Fruit fly (Drosophila melanogaster): ENCODE measurements around the gene Snap24.

The Snap24 gene

dm6 chr3R:9767620-9768592 is 5.0 kb upstream of the Snap24 start, which contains the start of gene Naa80 (continued):
- TF ChIP-seq gce (GFP tag; IDR thresholded peaks at IDR 0.05) (no peak), disco-r (GFP tag; optimal IDR thresholded peaks at IDR 0.05) (peak; percentile 7), Ssrp (tag; optimal IDR thresholded peaks at IDR 0.05) (peak; percentile 12), HLH4C (GFP tag; IDR thresholded peaks at IDR 0.05; ENCODE audit: partially characterized antibody) (0 out of 3 replicates have a peak, but pooled peaks have one; percentile 23), CG7357 (GFP tag; IDR thresholded peaks at IDR 0.05) (no peak), zen (tag; optimal IDR thresholded peaks at IDR 0.05) (peak; percentile 15), gsb-n (tag; optimal IDR thresholded peaks at IDR 0.05) (no peak), usp (GFP tag; optimal IDR thresholded peaks at IDR 0.05) (no peak), B-H1 (GFP tag; IDR thresholded peaks at IDR 0.05) (no peak), pita (GFP tag; optimal IDR thresholded peaks at IDR 0.05) (no peak), pho (GFP tag; optimal IDR thresholded peaks at IDR 0.05) (peak; percentile 76), fd64A (GFP tag; optimal IDR thresholded peaks at IDR 0.05) (no peak), CG18011 (GFP tag; optimal IDR thresholded peaks at IDR 0.05) (peak; percentile 65), Pdp1 (GFP tag; optimal IDR thresholded peaks at IDR 0.05) (peak; percentile 54 to 73), Awh (GFP tag; IDR thresholded peaks at IDR 0.05) (no peak), HHEX (GFP tag; optimal IDR thresholded peaks at IDR 0.05) (peak; percentile 66), ab (GFP tag; optimal IDR thresholded peaks at IDR 0.05) (no peak), CG12236 (GFP tag; optimal IDR thresholded peaks at IDR 0.05) (no peak), CG9817 (tag; optimal IDR thresholded peaks at IDR 0.05) (peak; percentile 60), Asciz (GFP tag; optimal IDR thresholded peaks at IDR 0.05) (no peak), nmo (GFP tag; optimal IDR thresholded peaks at IDR 0.05) (peak; percentile 63), CG1233 (GFP tag; optimal IDR thresholded peaks at IDR 0.05) (peak; percentile 31), HmgZ (tag; optimal IDR thresholded peaks at IDR 0.05) (peak; percentile 87), CG15073 (GFP tag; optimal IDR thresholded peaks at IDR 0.05) (no peak), CG15601 (tag; optimal IDR thresholded peaks at IDR 0.05) (peak; percentile 22), her (GFP tag; optimal IDR thresholded peaks at IDR 0.05) (peak; percentile 84), wek (GFP tag; optimal IDR thresholded peaks at IDR 0.05) (no peak), chif (GFP tag; optimal IDR thresholded peaks at IDR 0.05) (peak; percentile 12 to 72), CG4730 (GFP tag; IDR thresholded peaks at IDR 0.05) (no peak), Oaz (GFP tag; IDR thresholded peaks at IDR 0.05) (no peak), phol (tag; optimal IDR thresholded peaks at IDR 0.05) (peak; percentile 28), CG1832 (GFP tag; optimal IDR thresholded peaks at IDR 0.05) (no peak), tgo (GFP tag; IDR thresholded peaks at IDR 0.05) (peak; percentile 18; the same call in 1 of the 3 replicates), NC2α (GFP tag; optimal IDR thresholded peaks at IDR 0.05) (peak; percentile 57), CG7839 (tag; optimal IDR thresholded peaks at IDR 0.05) (peak; percentile 54), CG1024 (GFP tag; IDR thresholded peaks at IDR 0.05) (peak; percentile 48; the same call in 1 of the 2 replicates), Doc2 (GFP tag; IDR thresholded peaks at IDR 0.05) (no peak), CG6854 (GFP tag; optimal IDR thresholded peaks at IDR 0.05) (no peak), cas (GFP tag; IDR thresholded peaks at IDR 0.05) (peak; percentile 26; the same call in 1 of the 2 replicates), Lim3 (GFP tag; IDR thresholded peaks at IDR 0.05) (no peak), Dref (GFP tag; IDR thresholded peaks at IDR 0.05) (peak; percentile 50), pum (GFP tag; optimal IDR thresholded peaks at IDR 0.05) (peak; percentile 78), chn (GFP tag; optimal IDR thresholded peaks at IDR 0.05) (peak; percentile 80), YL-1 (GFP tag; optimal IDR thresholded peaks at IDR 0.05) (peak; percentile 94), CG17186 (GFP tag; optimal IDR thresholded peaks at IDR 0.05) (peak; percentile 64), Antp (GFP tag; optimal IDR thresholded peaks at IDR 0.05) (peak; percentile 89), emc (GFP tag; optimal IDR thresholded peaks at IDR 0.05) (peak; percentile 32), MBD-R2 (GFP tag; IDR thresholded peaks at IDR 0.05) (peak; percentile 96), CG9797 (GFP tag; optimal IDR thresholded peaks at IDR 0.05) (no peak)

Measured in whole organism, embryonic.